Fruit fly (Drosophila melanogaster) whole organism, embryonic: ENCODE data around the gene ClC-c.
A peak's percentile ranks its signal among the peaks of the same experiment; 100 is the strongest.

Source experiments
- Atf6 ChIP-seq: fragments of 200-800 bp; sonication (Bioruptor generic); IDR thresholded peaks from 2 replicates; pipeline ENCODE4 v1.3.6; 2022; ENCODE audit warnings: missing biosample characterization, missing genetic modification characterization
- Awh ChIP-seq: fragments of 200-800 bp; sonication (Bioruptor generic); IDR thresholded peaks from 2 replicates; pipeline ENCODE4, ENCODE4 v1.3.6; 2022; ENCODE audit warnings: missing biosample characterization, missing genetic modification characterization
- C15 ChIP-seq: fragments of 200-800 bp; sonication (Bioruptor generic); IDR thresholded peaks from 3 replicates; pipeline ENCODE4 v1.3.6; 2022; ENCODE audit warnings: missing biosample characterization, missing genetic modification characterization
- CG10147 ChIP-seq: fragments of 200-800 bp; sonication (Bioruptor generic); optimal IDR thresholded peaks from 2 replicates; lab custom pipeline; 2019; ENCODE audit warnings: missing biosample characterization, mild to moderate bottlenecking, missing genetic modification characterization, moderate library complexity
- CG12391 ChIP-seq: fragments of 200-800 bp; sonication (Bioruptor generic); optimal IDR thresholded peaks from 3 replicates; lab custom pipeline; 2018; ENCODE audit warnings: missing biosample characterization, mild to moderate bottlenecking, missing genetic modification characterization, moderate library complexity
- CG14667 ChIP-seq: fragments of 200-800 bp; sonication (Bioruptor generic); IDR thresholded peaks from 2 replicates; pipeline ENCODE4 v1.3.6; 2022; ENCODE audit warnings: missing biosample characterization, missing genetic modification characterization
- CG14965 ChIP-seq: fragments of 200-800 bp; sonication (Bioruptor generic); optimal IDR thresholded peaks from 2 replicates; lab custom pipeline; 2016; ENCODE audit warnings: missing biosample characterization, missing genetic modification characterization, borderline replicate concordance
- CG17328 ChIP-seq: fragments of 200-800 bp; sonication (Bioruptor generic); IDR thresholded peaks from 2 replicates; pipeline ENCODE4 v1.3.6; 2022; ENCODE audit warnings: missing biosample characterization, missing genetic modification characterization
- CG17568 ChIP-seq: fragments of 200-800 bp; sonication (Bioruptor generic); optimal IDR thresholded peaks from 2 replicates; lab custom pipeline; 2018; ENCODE audit warnings: missing biosample characterization, mild to moderate bottlenecking, missing genetic modification characterization, moderate library complexity
- CG17912 ChIP-seq: fragments of 200-800 bp; sonication (Bioruptor generic); optimal IDR thresholded peaks from 2 replicates; lab custom pipeline; 2018; ENCODE audit warnings: missing biosample characterization, mild to moderate bottlenecking, missing genetic modification characterization
- CG18764 ChIP-seq: fragments of 200-800 bp; sonication (Bioruptor generic); optimal IDR thresholded peaks from 3 replicates; lab custom pipeline; 2016; ENCODE audit warnings: missing biosample characterization, missing genetic modification characterization
- CG31365 ChIP-seq: fragments of 200-800 bp; sonication (Bioruptor generic); optimal IDR thresholded peaks from 2 replicates; lab custom pipeline; 2018; ENCODE audit warnings: missing biosample characterization, mild to moderate bottlenecking, missing genetic modification characterization
- CG3407 ChIP-seq: fragments of 200-800 bp; sonication (Bioruptor generic); optimal IDR thresholded peaks from 2 replicates; lab custom pipeline; 2018; ENCODE audit warnings: missing biosample characterization, mild to moderate bottlenecking, missing genetic modification characterization
- CG4360 ChIP-seq: fragments of 200-800 bp; sonication (Bioruptor generic); IDR thresholded peaks from 2 replicates; pipeline ENCODE4 v1.3.6; 2022; ENCODE audit warnings: missing biosample characterization, missing genetic modification characterization
- CG4424 ChIP-seq: fragments of 200-800 bp; sonication (Bioruptor generic); optimal IDR thresholded peaks from 3 replicates; lab custom pipeline; 2016; ENCODE audit warnings: missing biosample characterization, missing genetic modification characterization
- CG7372 ChIP-seq: fragments of 200-800 bp; sonication (Bioruptor generic); IDR thresholded peaks from 2 replicates; pipeline ENCODE4 v1.3.6; 2022; ENCODE audit warnings: missing biosample characterization, missing genetic modification characterization
- CG7745 ChIP-seq: fragments of 200-800 bp; sonication (Bioruptor generic); optimal IDR thresholded peaks from 2 replicates; lab custom pipeline; 2018; ENCODE audit warnings: missing biosample characterization, mild to moderate bottlenecking, missing genetic modification characterization, moderate library complexity
- CG8765 ChIP-seq: fragments of 200-800 bp; sonication (Bioruptor generic); IDR thresholded peaks from 2 replicates; pipeline ENCODE4 v1.3.6; 2022; ENCODE audit warnings: missing biosample characterization, missing genetic modification characterization
- CG9437 ChIP-seq: fragments of 200-800 bp; sonication (Bioruptor generic); optimal IDR thresholded peaks from 2 replicates; lab custom pipeline; 2018; ENCODE audit warnings: missing biosample characterization, mild to moderate bottlenecking, missing genetic modification characterization
- CG9876 ChIP-seq: fragments of 200-800 bp; sonication (Bioruptor generic); optimal IDR thresholded peaks from 2 replicates; lab custom pipeline; 2016; ENCODE audit warnings: missing biosample characterization, missing genetic modification characterization
- E2f1 ChIP-seq: fragments of 200-800 bp; sonication (Bioruptor generic); IDR thresholded peaks from 2 replicates; pipeline ENCODE4 v1.3.6; 2022; ENCODE audit warnings: missing biosample characterization, missing genetic modification characterization
- ERR ChIP-seq: fragments of 200-800 bp; sonication (Bioruptor generic); optimal IDR thresholded peaks from 2 replicates; lab custom pipeline; 2016; ENCODE audit warnings: missing biosample characterization, missing genetic modification characterization
- Ets65A ChIP-seq: fragments of 200-800 bp; sonication (Bioruptor generic); peaks from one replicate; lab custom pipeline; 2016; ENCODE audit warnings: missing biosample characterization, missing genetic modification characterization
- HmgD ChIP-seq: fragments of 200-800 bp; sonication (Bioruptor generic); optimal IDR thresholded peaks from 3 replicates; lab custom pipeline; 2016; ENCODE audit warnings: missing biosample characterization, missing genetic modification characterization
- Mad ChIP-seq: fragments of 200-800 bp; sonication (Bioruptor generic); optimal IDR thresholded peaks from 2 replicates; lab custom pipeline; 2016; ENCODE audit warnings: missing biosample characterization, missing genetic modification characterization
- Myb ChIP-seq: fragments of 200-800 bp; sonication (Bioruptor generic); optimal IDR thresholded peaks from 2 replicates; lab custom pipeline; 2016; ENCODE audit warnings: missing biosample characterization, missing genetic modification characterization
- Oaz ChIP-seq: fragments of 200-800 bp; sonication (Bioruptor generic); IDR thresholded peaks from 2 replicates; pipeline ENCODE4 v1.3.6; 2022; ENCODE audit warnings: missing biosample characterization, missing genetic modification characterization
- Ptx1 ChIP-seq: fragments of 200-800 bp; sonication (Bioruptor generic); IDR thresholded peaks from 2 replicates; pipeline ENCODE4 v1.3.6; 2022; ENCODE audit warnings: missing biosample characterization, missing genetic modification characterization
- Rfx ChIP-seq: fragments of 200-800 bp; sonication (Bioruptor generic); IDR thresholded peaks from 2 replicates; pipeline ENCODE4 v1.3.6; 2022; ENCODE audit warnings: missing biosample characterization, missing genetic modification characterization
- Sry-β ChIP-seq: fragments of 200-800 bp; sonication (Bioruptor generic); optimal IDR thresholded peaks from 2 replicates; lab custom pipeline; 2018; ENCODE audit warnings: missing biosample characterization, mild to moderate bottlenecking, missing genetic modification characterization, moderate library complexity
- Stat92E ChIP-seq, 3 experiments: fragments of >200 bp in 2 of 3; fragments of 200-800 bp in 1 of 3; sonication (Bioruptor generic) in 1 of 3; optimal IDR thresholded peaks; 2 replicates each; lab custom pipeline; 2017 to 2019; ENCODE audit warnings: missing biosample characterization in 3 of 3, missing genetic modification characterization in 3 of 3, mild to moderate bottlenecking in 1 of 3, moderate library complexity in 1 of 3
- ac ChIP-seq: fragments of 200-800 bp; sonication (Bioruptor generic); optimal IDR thresholded peaks from 3 replicates; lab custom pipeline; 2017; ENCODE audit warnings: missing biosample characterization, mild to moderate bottlenecking, missing genetic modification characterization
- ato ChIP-seq: fragments of 200-800 bp; sonication (Bioruptor generic); IDR thresholded peaks from 2 replicates; pipeline ENCODE4 v1.3.6; 2022; ENCODE audit warnings: missing biosample characterization, missing genetic modification characterization; ENCODE audit not compliant: partially characterized antibody
- ci ChIP-seq: fragments of 200-800 bp; sonication (Bioruptor generic); IDR thresholded peaks from 3 replicates; pipeline ENCODE4 v1.3.6; 2022; ENCODE audit warnings: missing biosample characterization, missing genetic modification characterization
- corto ChIP-seq: fragments of 200-800 bp; sonication (Bioruptor generic); optimal IDR thresholded peaks from 2 replicates; lab custom pipeline; 2016; ENCODE audit warnings: missing biosample characterization, mild to moderate bottlenecking, missing genetic modification characterization, moderate library complexity
- ems ChIP-seq: fragments of 200-800 bp; sonication (Bioruptor generic); optimal IDR thresholded peaks from 3 replicates; lab custom pipeline; 2016; ENCODE audit warnings: missing biosample characterization, missing genetic modification characterization
- eve ChIP-seq, 2 experiments: fragments of >200 bp; optimal IDR thresholded peaks; 2 replicates each; lab custom pipeline; 2017; ENCODE audit warnings: missing biosample characterization in 2 of 2, missing genetic modification characterization in 2 of 2
- insv ChIP-seq, 2 experiments: fragments of 200-800 bp; sonication (Bioruptor generic); optimal IDR thresholded peaks; 3 replicates each; lab custom pipeline; 2016 to 2018; ENCODE audit warnings: missing biosample characterization in 2 of 2, missing genetic modification characterization in 2 of 2
- kah ChIP-seq: fragments of 200-800 bp; sonication (Bioruptor generic); optimal IDR thresholded peaks from 2 replicates; lab custom pipeline; 2018; ENCODE audit warnings: missing biosample characterization, mild to moderate bottlenecking, missing genetic modification characterization
- lab ChIP-seq: fragments of 200-800 bp; sonication (Bioruptor generic); optimal IDR thresholded peaks from 3 replicates; lab custom pipeline; 2017; ENCODE audit warnings: missing biosample characterization, missing genetic modification characterization, mild to moderate bottlenecking, moderate library complexity, missing genetic modification reagents
- nerfin-1 ChIP-seq: fragments of 200-800 bp; sonication (Bioruptor generic); optimal IDR thresholded peaks from 3 replicates; lab custom pipeline; 2019; ENCODE audit warnings: missing biosample characterization, mild to moderate bottlenecking, missing genetic modification characterization, moderate library complexity
- onecut ChIP-seq: fragments of 200-800 bp; sonication (Bioruptor generic); IDR thresholded peaks from 2 replicates; pipeline ENCODE4 v1.3.6; 2022; ENCODE audit warnings: missing biosample characterization, missing genetic modification characterization
- pzg ChIP-seq: fragments of 200-800 bp; sonication (Bioruptor generic); optimal IDR thresholded peaks from 3 replicates; lab custom pipeline; 2018; ENCODE audit warnings: missing biosample characterization, mild to moderate bottlenecking, missing genetic modification characterization, moderate library complexity
- run ChIP-seq: fragments of 200-800 bp; sonication (Bioruptor generic); optimal IDR thresholded peaks from 3 replicates; lab custom pipeline; 2018; ENCODE audit warnings: missing biosample characterization, mild to moderate bottlenecking, missing genetic modification characterization
- slou ChIP-seq: fragments of 200-800 bp; sonication (Bioruptor generic); optimal IDR thresholded peaks from 3 replicates; lab custom pipeline; 2016; ENCODE audit warnings: missing biosample characterization, missing genetic modification characterization
- sna ChIP-seq: fragments of 200-800 bp; sonication (Bioruptor generic); IDR thresholded peaks from 2 replicates; pipeline ENCODE4 v1.3.6; 2022; ENCODE audit warnings: missing biosample characterization, missing genetic modification characterization; ENCODE audit not compliant: partially characterized antibody
- so ChIP-seq: fragments of 200-800 bp; sonication (Bioruptor generic); IDR thresholded peaks from 3 replicates; pipeline ENCODE4 v1.3.6; 2022; ENCODE audit warnings: missing biosample characterization, missing genetic modification characterization
- sob ChIP-seq: fragments of 200-800 bp; sonication (Bioruptor generic); IDR thresholded peaks from 2 replicates; pipeline ENCODE4 v1.3.6; 2022; ENCODE audit warnings: missing biosample characterization, missing genetic modification characterization
- stc ChIP-seq: fragments of 200-800 bp; sonication (Bioruptor generic); IDR thresholded peaks from 2 replicates; pipeline ENCODE4 v1.3.6; 2022; ENCODE audit warnings: missing biosample characterization, missing genetic modification characterization
- tna ChIP-seq: fragments of 200-800 bp; sonication (Bioruptor generic); IDR thresholded peaks from 2 replicates; pipeline ENCODE4 v1.3.6; 2022; ENCODE audit warnings: missing biosample characterization, missing genetic modification characterization; ENCODE audit not compliant: partially characterized antibody
- yki ChIP-seq: fragments of >200 bp; optimal IDR thresholded peaks from 3 replicates; lab custom pipeline; 2018

The ClC-c gene

dm6 chr3L:16128481-16128972, 38.3 kb downstream of the ClC-c start, which contains the start of gene Pgm1 (continued):
- TF ChIP-seq ems (GFP tag; lab: Kevin White, UChicago) (peak; percentile 92), lab (peak; percentile 87), CG7745 (tag; lab: Kevin White, UChicago) (no peak), CG31365 (peak; percentile 72), Myb (GFP tag; lab: Kevin White, UChicago) (peak; percentile 81), sob (peak; percentile 59; the same call in 1 of the 2 replicates), CG18764 (GFP tag; lab: Kevin White, UChicago) (peak; percentile 74), eve (GFP tag; optimal IDR thresholded peaks at IDR 0.05; lab: Kevin White, UChicago) (no peak), Ptx1 (GFP tag; lab: Robert Waterston, UW) (peak; percentile 82), onecut (GFP tag; lab: Robert Waterston, UW) (peak; percentile 57; the same call in 1 of the 2 replicates), CG4360 (no peak), sna (GFP tag; lab: Robert Waterston, UW) (0 out of 2 replicates have a peak, but pooled peaks have one; percentile 40), ac (GFP tag; lab: Kevin White, UChicago) (peak; percentile 69), CG17328 (GFP tag; lab: Robert Waterston, UW) (peak; percentile 76), Ets65A (GFP tag; lab: Kevin White, UChicago) (peak; percentile 98), Rfx (peak; percentile 85), CG17912 (GFP tag; lab: Kevin White, UChicago) (peak; percentile 16), ato (GFP tag; lab: Robert Waterston, UW) (no peak), Awh (GFP tag; lab: Robert Waterston, UW) (peak; percentile 75), CG10147 (GFP tag; lab: Kevin White, UChicago) (peak; percentile 79), CG3407 (GFP tag; lab: Kevin White, UChicago) (peak; percentile 64), stc (GFP tag; lab: Robert Waterston, UW) (peak; percentile 72), E2f1 (GFP tag; lab: Robert Waterston, UW) (peak; percentile 74), CG14965 (GFP tag; lab: Kevin White, UChicago) (peak; percentile 59), Stat92E (GFP tag; optimal IDR thresholded peaks at IDR 0.05; lab: Kevin White, UChicago) (peak in 1 of 3 experiments; percentile 87), kah (GFP tag; lab: Kevin White, UChicago) (peak; percentile 50), tna (GFP tag; lab: Robert Waterston, UW) (no peak), so (GFP tag; lab: Robert Waterston, UW) (peak; percentile 67; the same call in 1 of the 3 replicates), HmgD (peak; percentile 95), nerfin-1 (tag; lab: Kevin White, UChicago) (peak; percentile 76), ci (GFP tag; lab: Robert Waterston, UW) (peak; percentile 79), C15 (GFP tag; lab: Robert Waterston, UW) (no peak; the same call in 2 of the 3 replicates), CG8765 (peak; percentile 65), insv (GFP tag; optimal IDR thresholded peaks at IDR 0.05; lab: Kevin White, UChicago) (peak in 1 of 2 experiments; percentile 35), Oaz (peak; percentile 66; the same call in 1 of the 2 replicates), CG7372 (no peak), CG9876 (GFP tag; lab: Kevin White, UChicago) (peak; percentile 87), slou (GFP tag; lab: Kevin White, UChicago) (peak; percentile 48), run (tag; lab: Kevin White, UChicago) (peak; percentile 78), yki (lab: Kevin White, UChicago) (no peak), CG9437 (GFP tag; lab: Kevin White, UChicago) (peak; percentile 41), Mad (GFP tag; lab: Kevin White, UChicago) (peak; percentile 86), CG14667 (GFP tag; lab: Robert Waterston, UW) (peak; percentile 69; the same call in 1 of the 2 replicates), CG17568 (GFP tag; lab: Kevin White, UChicago) (no peak), pzg (GFP tag; lab: Kevin White, UChicago) (peak; percentile 31), CG4424 (GFP tag; lab: Kevin White, UChicago) (peak; percentile 82), corto (GFP tag; lab: Kevin White, UChicago) (peak; percentile 67), ERR (GFP tag; lab: Kevin White, UChicago) (peak; percentile 100), CG12391 (tag; lab: Kevin White, UChicago) (peak; percentile 68), Atf6 (GFP tag; lab: Robert Waterston, UW) (peak; percentile 77), Sry-β (GFP tag; lab: Kevin White, UChicago) (no peak)
